Worm (Caenorhabditis elegans) whole organism, L2 larva: ENCODE results near the gene T24C4.5.
A peak's percentile ranks its signal among the peaks of the same experiment; 100 is the strongest.

Experiments
- ama-1 ChIP-seq: fragments of 150-350 bp; optimal IDR thresholded peaks from 2 replicates; lab custom pipeline; 2018; ENCODE audit warnings: inconsistent platforms
- blmp-1 ChIP-seq: sonication (generic microtip); optimal IDR thresholded peaks from 2 replicates; lab custom pipeline; 2017; ENCODE audit warnings: missing genetic modification characterization, mild to moderate bottlenecking, missing compliant biosample characterization, antibody characterized with exemption, moderate library complexity; ENCODE audit not compliant: insufficient read depth
- ceh-82 ChIP-seq: fragments of 150-350 bp; optimal IDR thresholded peaks from 2 replicates; lab custom pipeline; 2014; ENCODE audit warnings: missing biosample characterization, missing genetic modification characterization
- elt-3 ChIP-seq: sonication (generic microtip); optimal IDR thresholded peaks from 2 replicates; lab custom pipeline; 2017; ENCODE audit warnings: missing biosample characterization, missing genetic modification characterization
- fos-1 ChIP-seq: fragments of 150-350 bp; optimal IDR thresholded peaks from 2 replicates; lab custom pipeline; 2014; ENCODE audit warnings: missing biosample characterization, missing genetic modification characterization
- lin-11 ChIP-seq: fragments of 150-350 bp; sonication (generic microtip); optimal IDR thresholded peaks from 2 replicates; lab custom pipeline; 2014; ENCODE audit warnings: missing biosample characterization, missing genetic modification characterization, inconsistent platforms, mixed read lengths
- lin-13 ChIP-seq: fragments of 150-350 bp; optimal IDR thresholded peaks from 2 replicates; lab custom pipeline; 2014; ENCODE audit warnings: missing biosample characterization, missing genetic modification reagents, missing genetic modification characterization
- nhr-11 ChIP-seq: fragments of 150-350 bp; optimal IDR thresholded peaks from 2 replicates; lab custom pipeline; 2014; ENCODE audit warnings: missing biosample characterization, missing genetic modification characterization
- nhr-12 ChIP-seq: fragments of 150-350 bp; optimal IDR thresholded peaks from 2 replicates; lab custom pipeline; 2014; ENCODE audit warnings: missing biosample characterization, missing genetic modification characterization
- nhr-237 ChIP-seq: fragments of 150-350 bp; optimal IDR thresholded peaks from 2 replicates; lab custom pipeline; 2014; ENCODE audit warnings: missing biosample characterization, missing genetic modification characterization
- nhr-25 ChIP-seq: fragments of 150-350 bp; sonication (generic microtip); optimal IDR thresholded peaks from 3 replicates; lab custom pipeline; 2014; ENCODE audit warnings: missing biosample characterization, missing genetic modification characterization
- snpc-4 ChIP-seq: fragments of 150-350 bp; optimal IDR thresholded peaks from 2 replicates; lab custom pipeline; 2014; ENCODE audit warnings: missing biosample characterization, missing genetic modification characterization
- ztf-11 ChIP-seq: sonication (generic microtip); optimal IDR thresholded peaks from 2 replicates; lab custom pipeline; 2017; ENCODE audit warnings: missing biosample characterization, missing genetic modification characterization

DNA sequence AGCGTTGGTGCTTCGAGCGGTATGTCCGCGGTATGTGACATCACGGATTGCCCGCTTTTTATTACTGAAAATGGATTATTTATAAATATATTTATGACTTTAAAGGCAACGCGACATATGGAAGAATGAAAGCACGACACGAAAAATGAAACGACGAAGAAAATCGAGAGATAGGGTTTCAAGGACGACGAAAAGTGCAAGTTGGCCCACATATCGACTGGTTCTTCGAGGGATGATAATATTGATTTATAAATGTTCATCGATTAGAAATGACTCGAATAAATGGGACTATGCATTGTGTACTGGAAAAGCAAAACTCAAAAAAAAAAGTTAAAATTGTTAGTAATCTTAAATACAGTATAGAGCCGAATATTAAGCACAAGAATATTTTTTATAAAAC, 7.2 kb upstream of the T24C4.5 start, which contains the start of gene zer-1:
- peak; percentile 67 for TF ChIP-seq blmp-1 (tag; lab: Kevin White, UChicago)
- TF ChIP-seq nhr-12 (tag; lab: Kevin White, UChicago): no peak
- no peak for TF ChIP-seq fos-1 (tag; lab: Kevin White, UChicago)
- no peak for TF ChIP-seq lin-13 (GFP tag; lab: Kevin White, UChicago)
- no peak for TF ChIP-seq ceh-82 (tag; lab: Kevin White, UChicago)
- no peak for TF ChIP-seq nhr-11
- no peak for TF ChIP-seq lin-11
- no peak for TF ChIP-seq ama-1 (lab: Kevin White, UChicago)
- TF ChIP-seq elt-3: no peak
- TF ChIP-seq ztf-11 (tag; lab: Kevin White, UChicago): no peak
- TF ChIP-seq snpc-4 (tag; lab: Kevin White, UChicago): no peak
- TF ChIP-seq nhr-237: no peak
- TF ChIP-seq nhr-25 (tag; lab: Kevin White, UChicago): no peak
